Fruit fly (Drosophila melanogaster): Measurements from ENCODE around the gene cact.

The cact gene

DNA sequence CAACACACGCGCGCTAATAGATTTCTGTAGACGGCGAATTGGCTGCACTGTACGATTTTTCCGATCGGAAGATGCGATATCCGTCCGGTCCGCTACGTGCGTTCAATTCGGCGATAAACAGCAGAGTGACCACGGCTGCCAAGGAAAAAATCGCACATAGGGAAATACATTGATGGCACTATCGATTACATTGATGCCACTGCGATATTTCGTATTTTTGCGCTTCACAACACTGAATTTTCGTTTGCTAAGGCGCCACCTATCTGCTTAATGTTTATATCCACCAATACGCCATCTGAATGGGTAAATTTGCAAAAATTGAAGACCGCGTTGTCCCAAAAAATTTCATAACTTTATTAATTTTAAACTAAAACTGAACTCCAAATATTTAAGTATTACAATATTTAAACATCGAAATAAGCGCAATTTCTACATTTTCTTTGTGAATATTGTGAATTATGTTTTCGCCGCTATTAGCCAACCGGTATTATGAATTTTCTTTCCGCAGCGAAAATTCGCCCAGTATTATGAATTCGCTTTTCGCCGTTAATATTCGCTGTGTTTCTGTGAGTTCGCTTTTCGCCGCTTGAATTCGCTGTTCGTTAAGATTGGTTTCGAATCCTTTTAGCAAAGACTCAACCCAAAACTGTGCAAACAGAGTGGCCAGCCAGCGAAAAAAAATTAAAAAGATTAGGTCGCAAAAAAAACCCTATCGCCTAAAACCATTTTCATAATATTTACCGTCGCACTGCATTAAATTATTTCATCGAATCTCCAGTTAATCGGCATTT, 38.2 kb downstream of the cact start, which contains the start of the genes crp and pkaap (continued):
- TF ChIP-seq CG7357 (GFP tag; IDR thresholded peaks at IDR 0.05) (peak; percentile 51; the same call in 1 of the 3 replicates), ewg (GFP tag; optimal IDR thresholded peaks at IDR 0.05) (peak; percentile 43), Fer1 (GFP tag; optimal IDR thresholded peaks at IDR 0.05) (peak; percentile 54), CG3065 (GFP tag; optimal IDR thresholded peaks at IDR 0.05) (peak; percentile 72), da (GFP tag; optimal IDR thresholded peaks at IDR 0.05) (peak; percentile 65), run (tag; optimal IDR thresholded peaks at IDR 0.05) (peak; percentile 25), sima (GFP tag; optimal IDR thresholded peaks at IDR 0.05) (peak; percentile 20), Usf (GFP tag; optimal IDR thresholded peaks at IDR 0.05) (peak; percentile 47), CG4282 (GFP tag; optimal IDR thresholded peaks at IDR 0.05) (peak; percentile 79), lbe (GFP tag; optimal IDR thresholded peaks at IDR 0.05) (peak; percentile 90), CG11696 (GFP tag; IDR thresholded peaks at IDR 0.05) (no peak), CG8388 (GFP tag; optimal IDR thresholded peaks at IDR 0.05) (peak; percentile 54), tap (tag; optimal IDR thresholded peaks at IDR 0.05) (peak; percentile 35), Side (GFP tag; optimal IDR thresholded peaks at IDR 0.05) (peak; percentile 82), CG6854 (GFP tag; optimal IDR thresholded peaks at IDR 0.05) (peak; percentile 37), Max (GFP tag; optimal IDR thresholded peaks at IDR 0.05) (peak; percentile 86), Dll (GFP tag; IDR thresholded peaks at IDR 0.05; ENCODE audit: partially characterized antibody) (no peak), CG3281 (GFP tag; optimal IDR thresholded peaks at IDR 0.05) (peak; percentile 57), CG5245 (GFP tag; optimal IDR thresholded peaks at IDR 0.05) (peak; percentile 90), Trl (optimal IDR thresholded peaks at IDR 0.05) (no peak), Trl (GFP tag; optimal IDR thresholded peaks at IDR 0.05) (peak; percentile 94), Six4 (GFP tag; optimal IDR thresholded peaks at IDR 0.05) (peak; percentile 66), Elba2 (GFP tag; optimal IDR thresholded peaks at IDR 0.05) (peak; percentile 45), Atf3 (GFP tag; optimal IDR thresholded peaks at IDR 0.05) (peak; percentile 54), Hey (tag; optimal IDR thresholded peaks at IDR 0.05) (peak; percentile 16), sim (GFP tag; IDR thresholded peaks at IDR 0.05) (no peak), zfh2 (GFP tag; optimal IDR thresholded peaks at IDR 0.05) (peak; percentile 84), Sry-β (GFP tag; optimal IDR thresholded peaks at IDR 0.05) (peak; percentile 27), Chrac-16 (GFP tag; optimal IDR thresholded peaks at IDR 0.05) (peak; percentile 88), klu (GFP tag; IDR thresholded peaks at IDR 0.05) (no peak), NC2β (GFP tag; optimal IDR thresholded peaks at IDR 0.05) (peak; percentile 86), mam (GFP tag; optimal IDR thresholded peaks at IDR 0.05) (peak; percentile 91), Nf-YB (GFP tag; optimal IDR thresholded peaks at IDR 0.05) (no peak), oc (tag; optimal IDR thresholded peaks at IDR 0.05) (no peak), CG14441 (GFP tag; IDR thresholded peaks at IDR 0.05) (no peak), CG16863 (GFP tag; optimal IDR thresholded peaks at IDR 0.05) (peak; percentile 82), pzg (GFP tag; optimal IDR thresholded peaks at IDR 0.05) (peak; percentile 97), pros (GFP tag; optimal IDR thresholded peaks at IDR 0.05) (peak; percentile 23), CG12299 (tag; optimal IDR thresholded peaks at IDR 0.05) (peak; percentile 64), CG18599 (GFP tag; optimal IDR thresholded peaks at IDR 0.05) (peak; percentile 78), CG18262 (tag; optimal IDR thresholded peaks at IDR 0.05) (peak; percentile 65), CG9876 (GFP tag; optimal IDR thresholded peaks at IDR 0.05) (peak; percentile 84), corto (GFP tag; optimal IDR thresholded peaks at IDR 0.05) (peak; percentile 91), emc (GFP tag; optimal IDR thresholded peaks at IDR 0.05) (peak; percentile 82), CG34224 (GFP tag; IDR thresholded peaks at IDR 0.05; ENCODE audit: partially characterized antibody) (no peak), B-H1 (GFP tag; IDR thresholded peaks at IDR 0.05) (no peak)

All from whole organism, embryonic.